Worm (Caenorhabditis elegans): ENCODE data around the gene pck-1.

DNA sequence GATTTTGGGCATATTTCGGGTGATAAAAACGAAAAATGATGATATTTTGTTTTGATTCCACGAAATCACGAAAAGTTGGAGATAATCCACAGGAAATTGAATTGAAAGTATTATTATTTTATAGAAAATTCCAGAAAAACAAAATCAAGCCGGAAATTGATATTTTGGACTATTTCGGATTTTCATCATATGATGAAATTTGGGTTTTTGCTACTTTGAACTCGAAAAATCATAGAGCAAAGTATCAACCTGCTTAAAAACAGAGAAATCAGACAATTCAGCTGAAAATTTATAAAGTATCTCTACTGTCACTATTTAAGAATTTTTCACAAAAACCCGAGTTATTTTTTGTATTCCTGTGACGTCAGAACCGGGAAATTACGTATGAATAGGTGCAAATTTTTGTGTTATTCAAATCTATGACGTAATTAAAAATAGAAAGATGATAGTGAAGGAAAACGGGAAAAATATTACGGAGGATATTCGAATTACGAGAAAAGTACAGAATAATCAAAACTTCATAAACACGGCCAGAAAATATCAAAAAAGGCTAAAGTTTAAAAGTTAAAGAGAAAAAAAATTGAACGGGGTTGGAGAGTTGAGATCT is 38.6 kb downstream of the pck-1 start:
- TF ChIP-seq ref-1 (GFP tag; conservative IDR thresholded peaks at IDR 0.05) = no peak
- TF ChIP-seq cog-1 (tag; optimal IDR thresholded peaks at IDR 0.05) = no peak
- TF ChIP-seq med-1 (GFP tag; optimal IDR thresholded peaks at IDR 0.05; ENCODE audit: insufficient read depth) = no peak
- TF ChIP-seq flt-1 (GFP tag; IDR thresholded peaks at IDR 0.05) = no peak
